Worm (Caenorhabditis elegans) whole organism, young adult: ENCODE results near the gene tgt-2.
"Not testable (repeated sequence)": the region's sequence is repeated elsewhere in the genome, so short reads cannot be mapped to it uniquely, and the experiment has no call there.

Experiments
- D2030.7 ChIP-seq: fragments of 200-800 bp; sonication (Bioruptor generic); IDR thresholded peaks from 2 replicates; pipeline ENCODE4 v1.3.6; 2022; ENCODE audit warnings: missing genetic modification reagents, missing genetic modification characterization, missing compliant biosample characterization
- F33H1.4 ChIP-seq: fragments of 200-800 bp; sonication (Bioruptor generic); IDR thresholded peaks from 2 replicates; pipeline ENCODE4 v1.3.6; 2022; ENCODE audit warnings: missing genetic modification reagents, missing genetic modification characterization, missing compliant biosample characterization
- F57C9.4 ChIP-seq: sonication (generic microtip); optimal IDR thresholded peaks from 2 replicates; lab custom pipeline; 2017; ENCODE audit warnings: mild to moderate bottlenecking, missing genetic modification characterization, missing compliant biosample characterization
- ceh-100 ChIP-seq: fragments of 200-800 bp; sonication (Bioruptor generic); IDR thresholded peaks from 2 replicates; pipeline ENCODE4 v1.3.6; 2022; ENCODE audit warnings: missing genetic modification reagents, missing genetic modification characterization, missing compliant biosample characterization
- egl-44 ChIP-seq: fragments of 200-800 bp; sonication (Bioruptor generic); IDR thresholded peaks from 2 replicates; pipeline ENCODE4 v1.3.6; 2022; ENCODE audit warnings: missing genetic modification reagents, missing genetic modification characterization, missing compliant biosample characterization
- snpc-4 ChIP-seq, 5 experiments: fragments of 150-350 bp in 1 of 5; sonication (generic microtip) in 4 of 5; optimal IDR thresholded peaks; 2 replicates each; lab custom pipeline; 2014 to 2018; ENCODE audit warnings: missing genetic modification characterization in 5 of 5, missing biosample characterization in 3 of 5, antibody characterized with exemption in 2 of 5, mild to moderate bottlenecking in 2 of 5, missing compliant biosample characterization in 2 of 5, missing genotype in 2 of 5, moderate library complexity in 2 of 5, missing genetic modification reagents in 1 of 5

DNA sequence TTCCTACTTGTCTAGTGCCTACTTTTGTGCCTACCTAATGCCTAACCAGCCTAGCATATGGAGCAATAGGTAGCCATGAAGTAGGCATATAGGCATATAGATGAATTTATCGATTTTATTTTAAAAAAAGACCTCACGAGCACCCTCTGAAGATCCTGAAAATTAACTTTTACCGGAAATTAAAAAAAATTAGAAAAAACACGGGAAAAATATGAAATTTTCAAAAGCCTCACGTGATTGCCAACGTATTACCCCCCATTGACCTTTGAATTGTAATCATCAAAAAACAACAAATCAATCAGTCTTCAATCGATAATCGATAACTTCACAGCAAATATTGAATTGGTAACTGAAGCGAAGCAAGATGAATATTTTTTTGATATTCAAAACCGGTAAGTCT, 16.1 kb downstream of the tgt-2 start, which contains the start of gene Y39B6A.30:
- TF ChIP-seq F57C9.4 (tag; lab: Kevin White, UChicago); egl-44 (GFP tag; lab: Robert Waterston, UW); D2030.7; F33H1.4 (GFP tag; lab: Robert Waterston, UW); snpc-4 (GFP tag; optimal IDR thresholded peaks at IDR 0.05; lab: Kevin White, UChicago); snpc-4 (tag; optimal IDR thresholded peaks at IDR 0.05; lab: Kevin White, UChicago); ceh-100 (GFP tag; lab: Robert Waterston, UW): not testable (repeated sequence)
